Fruit fly (Drosophila melanogaster): ENCODE measurements around the gene IP3K2.
A peak's percentile ranks its signal among the peaks of the same experiment; 100 is the strongest.

The IP3K2 gene

DNA sequence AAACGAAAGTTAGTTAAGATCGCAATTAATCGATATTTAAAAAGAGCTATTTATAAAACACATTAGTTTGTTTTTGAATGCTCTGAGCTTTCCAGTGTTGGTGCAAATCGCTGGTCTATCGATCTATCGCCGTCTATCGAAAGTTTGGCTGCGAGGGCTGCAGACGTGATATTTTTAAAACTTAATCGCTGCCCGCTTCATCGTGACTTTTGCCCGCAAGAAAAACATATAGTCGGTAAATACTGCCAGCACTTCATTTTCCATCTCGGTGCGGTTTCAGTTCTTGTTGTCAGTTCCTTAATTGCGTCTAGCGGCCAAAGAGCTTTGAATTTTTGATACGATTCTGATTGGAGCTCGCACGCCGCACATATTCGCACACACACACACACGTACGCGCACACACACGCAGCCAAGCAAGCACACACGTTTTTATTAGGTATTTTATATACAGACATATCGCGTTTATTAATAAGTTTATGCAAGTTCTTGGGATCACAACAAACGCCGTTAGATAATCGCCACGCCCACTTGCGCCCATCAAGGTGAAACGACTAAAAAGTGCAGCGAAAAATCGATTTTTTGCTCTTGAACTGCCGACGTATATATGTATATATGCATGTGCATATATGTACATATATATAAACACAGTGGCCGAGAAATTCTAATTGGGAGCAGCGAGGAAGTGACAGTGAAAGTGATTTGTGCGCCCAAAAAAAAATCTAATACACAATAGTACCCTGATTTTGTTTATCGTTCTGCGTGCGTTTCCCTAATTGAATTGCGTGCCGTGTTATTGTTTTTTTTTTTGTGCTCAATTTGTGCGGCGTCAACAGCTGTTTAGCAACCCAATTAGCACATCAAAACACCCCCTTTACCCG, 67.6 kb downstream of the IP3K2 start (continued):
- TF ChIP-seq CG14441 (GFP tag; IDR thresholded peaks at IDR 0.05) (peak; percentile 34; the same call in 1 of the 2 replicates), CG7372 (GFP tag; IDR thresholded peaks at IDR 0.05) (no peak), C15 (GFP tag; IDR thresholded peaks at IDR 0.05) (no peak), chinmo (GFP tag; IDR thresholded peaks at IDR 0.05; ENCODE audit: partially characterized antibody) (0 out of 4 replicates have a peak, but pooled peaks have one; percentile 50), pzg (GFP tag; optimal IDR thresholded peaks at IDR 0.05) (peak; percentile 68), Hey (tag; optimal IDR thresholded peaks at IDR 0.05) (no peak), CG2712 (tag; optimal IDR thresholded peaks at IDR 0.05) (peak; percentile 4), CG30403 (GFP tag; optimal IDR thresholded peaks at IDR 0.05) (peak; percentile 6), eve (GFP tag; optimal IDR thresholded peaks at IDR 0.05) (peak in 1 of 2 experiments; percentile 76), Hr51 (GFP tag; optimal IDR thresholded peaks at IDR 0.05) (peak in 1 of 2 experiments; percentile 6), CG42726 (GFP tag; IDR thresholded peaks at IDR 0.05; ENCODE audit: partially characterized antibody) (peak; percentile 64; the same call in 1 of the 2 replicates), HmgD (GFP tag; optimal IDR thresholded peaks at IDR 0.05) (no peak), crol (GFP tag; IDR thresholded peaks at IDR 0.05) (no peak), Pdp1 (GFP tag; optimal IDR thresholded peaks at IDR 0.05) (peak; percentile 9 to 45), CG10959 (GFP tag; IDR thresholded peaks at IDR 0.05) (no peak), CG9797 (GFP tag; optimal IDR thresholded peaks at IDR 0.05) (no peak), CG12391 (tag; optimal IDR thresholded peaks at IDR 0.05) (peak; percentile 2), pfk (GFP tag; optimal IDR thresholded peaks at IDR 0.05) (no peak), Opbp (GFP tag; IDR thresholded peaks at IDR 0.05; ENCODE audit: partially characterized antibody) (peak; percentile 60; the same call in 2 of the 3 replicates), Side (GFP tag; optimal IDR thresholded peaks at IDR 0.05) (peak; percentile 18), cas (GFP tag; IDR thresholded peaks at IDR 0.05) (no peak), CG7556 (GFP tag; optimal IDR thresholded peaks at IDR 0.05) (no peak), CG17361 (GFP tag; IDR thresholded peaks at IDR 0.05) (no peak), esg (GFP tag; conservative IDR thresholded peaks at IDR 0.05) (no peak), Doc2 (GFP tag; IDR thresholded peaks at IDR 0.05) (no peak), Asciz (GFP tag; optimal IDR thresholded peaks at IDR 0.05) (peak; percentile 5), CG34376 (GFP tag; optimal IDR thresholded peaks at IDR 0.05) (peak; percentile 2), usp (GFP tag; optimal IDR thresholded peaks at IDR 0.05) (no peak), H15 (GFP tag; IDR thresholded peaks at IDR 0.05) (no peak), hb (GFP tag; IDR thresholded peaks at IDR 0.05; ENCODE audit: partially characterized antibody) (no peak), CG7963 (GFP tag; IDR thresholded peaks at IDR 0.05; ENCODE audit: partially characterized antibody) (0 out of 3 replicates have a peak, but pooled peaks have one; percentile 42), CG2875 (GFP tag; optimal IDR thresholded peaks at IDR 0.05) (no peak), HLH54F (GFP tag; optimal IDR thresholded peaks at IDR 0.05) (peak; percentile 13), sens (GFP tag) (peak; percentile 76), HmgZ (tag; optimal IDR thresholded peaks at IDR 0.05) (peak; percentile 59), CkIIα-i1 (GFP tag; IDR thresholded peaks at IDR 0.05) (no peak), Six4 (GFP tag; optimal IDR thresholded peaks at IDR 0.05) (no peak), HLH4C (GFP tag; IDR thresholded peaks at IDR 0.05; ENCODE audit: partially characterized antibody) (peak; percentile 75), sqz (GFP tag; optimal IDR thresholded peaks at IDR 0.05) (peak; percentile 56), CG9876 (GFP tag; optimal IDR thresholded peaks at IDR 0.05) (no peak), CG12219 (GFP tag; optimal IDR thresholded peaks at IDR 0.05) (no peak), YL-1 (GFP tag; optimal IDR thresholded peaks at IDR 0.05) (peak; percentile 6), CG15696 (tag; optimal IDR thresholded peaks at IDR 0.05) (no peak), nau (GFP tag; optimal IDR thresholded peaks at IDR 0.05) (no peak), Bgb (GFP tag; IDR thresholded peaks at IDR 0.05; ENCODE audit: partially characterized antibody) (peak; percentile 76), Adf1 (GFP tag; IDR thresholded peaks at IDR 0.05) (peak; percentile 19; the same call in 1 of the 2 replicates), CG9609 (GFP tag; optimal IDR thresholded peaks at IDR 0.05) (peak; percentile 36), CG13894 (tag; optimal IDR thresholded peaks at IDR 0.05) (peak; percentile 6)

Data from whole organism, embryonic.